Worm (Caenorhabditis elegans): ENCODE measurements around the gene ZC204.14.

ce11 chrII:1666025-1666424 is 3.3 kb upstream of the ZC204.14 start, which contains the start of gene srlf-29:
- TF ChIP-seq elt-3 (tag; optimal IDR thresholded peaks at IDR 0.05), result no peak
- no peak for TF ChIP-seq egl-27 (tag; optimal IDR thresholded peaks at IDR 0.05)
- TF ChIP-seq unc-62 (GFP tag; optimal IDR thresholded peaks at IDR 0.05), result no peak
- TF ChIP-seq elt-2 (tag; optimal IDR thresholded peaks at IDR 0.05), result no peak
- TF ChIP-seq hmg-11 (tag; optimal IDR thresholded peaks at IDR 0.05), result no peak
- no peak for TF ChIP-seq skn-1 (tag; optimal IDR thresholded peaks at IDR 0.05)
